Fruit fly (Drosophila melanogaster) whole organism: Measurements from ENCODE around the gene CG3184.

Experiments used
- CG8478 ChIP-seq: fragments of >200 bp; optimal IDR thresholded peaks from 2 replicates; lab custom pipeline; 2018; ENCODE audit warnings: inconsistent platforms
- psq ChIP-seq: fragments of >200 bp; optimal IDR thresholded peaks from 2 replicates; lab custom pipeline; 2017

dm6 chrX:6705059-6705802 is 16.7 kb upstream of the CG3184 start:
- TF ChIP-seq psq (no peak), CG8478 (no peak)
